Worm (Caenorhabditis elegans): Measurements from ENCODE around the gene C25A8.1.

DNA sequence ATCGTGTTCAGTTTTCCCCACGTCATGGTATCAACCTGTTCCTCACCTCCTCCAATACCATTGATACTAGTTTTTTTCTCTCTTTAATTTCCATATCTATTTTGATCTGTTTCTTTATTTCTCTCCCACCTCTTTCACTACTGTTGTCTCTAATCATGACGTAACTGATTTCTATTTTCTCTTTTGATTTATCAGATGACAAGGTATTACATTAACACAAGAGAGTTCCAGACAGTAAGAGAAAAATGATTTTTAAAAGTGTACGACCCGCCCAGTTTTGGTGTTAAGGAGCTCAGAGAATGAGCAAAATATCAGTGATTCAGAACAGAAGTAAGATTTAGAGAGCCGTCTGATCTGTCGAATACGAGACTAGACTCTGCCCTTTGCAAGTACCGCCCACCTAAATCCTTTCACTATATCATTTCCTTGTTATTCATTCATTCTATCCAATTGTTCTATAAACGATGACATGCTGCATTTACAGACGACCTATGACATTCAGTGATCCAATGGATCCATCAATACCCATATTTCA is 38.8 kb downstream of the C25A8.1 start, which contains the start of gene nhr-105:
- TF ChIP-seq him-1 (tag; optimal IDR thresholded peaks at IDR 0.05), result no peak
- no peak for TF ChIP-seq dao-5 (tag; optimal IDR thresholded peaks at IDR 0.05)
- TF ChIP-seq W03F9.2 (tag; optimal IDR thresholded peaks at IDR 0.05), result no peak
